Fruit fly (Drosophila melanogaster) whole organism, adult: ENCODE measurements around the gene raptor.

Experiments
- CG12768 ChIP-seq: fragments of 200-800 bp; sonication (Bioruptor generic); optimal IDR thresholded peaks from 2 replicates; lab custom pipeline; 2017; ENCODE audit warnings: missing biosample characterization, missing genetic modification characterization, mild to moderate bottlenecking, moderate library complexity, missing genetic modification reagents
- CG1620 ChIP-seq: fragments of 200-800 bp; sonication (Bioruptor generic); optimal IDR thresholded peaks from 2 replicates; lab custom pipeline; 2016; ENCODE audit warnings: missing biosample characterization, missing genetic modification characterization
- Clk ChIP-seq: fragments of 200-800 bp; sonication (Bioruptor generic); optimal IDR thresholded peaks from 2 replicates; lab custom pipeline; 2017; ENCODE audit warnings: missing biosample characterization, missing genetic modification characterization
- Mnt ChIP-seq: fragments of 200-800 bp; sonication (Bioruptor generic); optimal IDR thresholded peaks from 2 replicates; lab custom pipeline; 2016; ENCODE audit warnings: missing biosample characterization, mild to moderate bottlenecking, missing genetic modification characterization
- cic ChIP-seq: fragments of 200-800 bp; sonication (Bioruptor generic); optimal IDR thresholded peaks from 2 replicates; lab custom pipeline; 2017; ENCODE audit warnings: missing biosample characterization, mild to moderate bottlenecking, missing genetic modification characterization, moderate library complexity
- kay ChIP-seq: fragments of 200-800 bp; sonication (Bioruptor generic); peaks from one replicate; lab custom pipeline; 2016; ENCODE audit warnings: missing biosample characterization, missing genetic modification characterization, borderline replicate concordance

- TF ChIP-seq kay (GFP tag; lab: Kevin White, UChicago), result no peak
- TF ChIP-seq Clk (GFP tag; lab: Kevin White, UChicago), result no peak
- no peak for TF ChIP-seq CG12768 (GFP tag; lab: Kevin White, UChicago)
- TF ChIP-seq Mnt, result no peak
- no peak for TF ChIP-seq cic (GFP tag; lab: Kevin White, UChicago)
- no peak for TF ChIP-seq CG1620 (GFP tag; lab: Kevin White, UChicago)
Measured at dm6 chrX:6032826-6033225, 57.2 kb downstream of the raptor start.
